Fruit fly (Drosophila melanogaster) whole organism, embryonic: Measurements from ENCODE around the gene Rbcn-3B.

ENCODE experiments used
- Abd-B ChIP-seq: fragments of 200-800 bp; sonication (Bioruptor generic); optimal IDR thresholded peaks from 2 replicates; lab custom pipeline; 2018; ENCODE audit warnings: missing biosample characterization, mild to moderate bottlenecking, missing genetic modification characterization, moderate library complexity
- Ada2b ChIP-seq: fragments of 200-800 bp; sonication (Bioruptor generic); IDR thresholded peaks from 2 replicates; pipeline ENCODE4 v1.3.6; 2022; ENCODE audit warnings: missing biosample characterization, missing genetic modification characterization
- Asciz ChIP-seq: fragments of 200-800 bp; sonication (Bioruptor generic); optimal IDR thresholded peaks from 2 replicates; lab custom pipeline; 2017; ENCODE audit warnings: missing biosample characterization, mild to moderate bottlenecking, missing genetic modification characterization, missing genetic modification reagents
- Bdp1 ChIP-seq: fragments of 200-800 bp; sonication (Bioruptor generic); optimal IDR thresholded peaks from 3 replicates; lab custom pipeline; 2016; ENCODE audit warnings: missing biosample characterization, missing genetic modification characterization
- CG10274 ChIP-seq: fragments of 200-800 bp; sonication (Bioruptor generic); optimal IDR thresholded peaks from 3 replicates; lab custom pipeline; 2017; ENCODE audit warnings: missing biosample characterization, mild to moderate bottlenecking, missing genetic modification characterization
- CG10565 ChIP-seq: fragments of 200-800 bp; sonication (Bioruptor generic); optimal IDR thresholded peaks from 3 replicates; lab custom pipeline; 2016; ENCODE audit warnings: missing biosample characterization, mild to moderate bottlenecking, missing genetic modification characterization
- CG11398 ChIP-seq: fragments of 200-800 bp; sonication (Bioruptor generic); optimal IDR thresholded peaks from 2 replicates; lab custom pipeline; 2016; ENCODE audit warnings: missing biosample characterization, missing genetic modification characterization
- CG12104 ChIP-seq: fragments of 200-800 bp; sonication (Bioruptor generic); optimal IDR thresholded peaks from 3 replicates; lab custom pipeline; 2016; ENCODE audit warnings: missing biosample characterization, missing genetic modification characterization
- CG14860 ChIP-seq: fragments of 200-800 bp; sonication (Bioruptor generic); IDR thresholded peaks from 3 replicates; pipeline ENCODE4 v1.3.6; 2022; ENCODE audit warnings: missing biosample characterization, missing genetic modification characterization; ENCODE audit not compliant: partially characterized antibody
- CG15011 ChIP-seq: fragments of 200-800 bp; sonication (Bioruptor generic); optimal IDR thresholded peaks from 3 replicates; lab custom pipeline; 2018; ENCODE audit warnings: missing biosample characterization, mild to moderate bottlenecking, missing genetic modification characterization
- CG15479 ChIP-seq: fragments of 200-800 bp; sonication (Bioruptor generic); optimal IDR thresholded peaks from 3 replicates; lab custom pipeline; 2019; ENCODE audit warnings: missing biosample characterization, mild to moderate bottlenecking, missing genetic modification characterization, moderate library complexity
- CG2202 ChIP-seq: fragments of 200-800 bp; sonication (Bioruptor generic); optimal IDR thresholded peaks from 2 replicates; lab custom pipeline; 2018; ENCODE audit warnings: missing biosample characterization, mild to moderate bottlenecking, missing genetic modification characterization
- CG2889 ChIP-seq: fragments of 200-800 bp; sonication (Bioruptor generic); IDR thresholded peaks from 3 replicates; pipeline ENCODE4 v1.3.6; 2022; ENCODE audit warnings: missing biosample characterization, missing genetic modification characterization
- CG33213 ChIP-seq: fragments of 200-800 bp; sonication (Bioruptor generic); optimal IDR thresholded peaks from 3 replicates; lab custom pipeline; 2016; ENCODE audit warnings: missing biosample characterization, missing genetic modification characterization
- CG4617 ChIP-seq: fragments of 200-800 bp; sonication (Bioruptor generic); optimal IDR thresholded peaks from 3 replicates; lab custom pipeline; 2016; ENCODE audit warnings: missing biosample characterization, missing genetic modification characterization, borderline replicate concordance
- CG7928 ChIP-seq: fragments of 200-800 bp; sonication (Bioruptor generic); optimal IDR thresholded peaks from 2 replicates; lab custom pipeline; 2017; ENCODE audit warnings: missing biosample characterization, mild to moderate bottlenecking, missing genetic modification characterization
- CG8089 ChIP-seq: fragments of 200-800 bp; sonication (Bioruptor generic); optimal IDR thresholded peaks from 3 replicates; lab custom pipeline; 2016; ENCODE audit warnings: missing biosample characterization, missing genetic modification characterization
- CG8290 ChIP-seq, 3 experiments: fragments of 200-800 bp; sonication (Bioruptor generic); optimal IDR thresholded peaks; 2 replicates each; lab custom pipeline; 2016 to 2019; ENCODE audit warnings: missing biosample characterization in 3 of 3, missing genetic modification characterization in 3 of 3, mild to moderate bottlenecking in 2 of 3, moderate library complexity in 1 of 3
- CG9437 ChIP-seq: fragments of 200-800 bp; sonication (Bioruptor generic); optimal IDR thresholded peaks from 2 replicates; lab custom pipeline; 2018; ENCODE audit warnings: missing biosample characterization, mild to moderate bottlenecking, missing genetic modification characterization
- CG9932 ChIP-seq: fragments of 200-800 bp; sonication (Bioruptor generic); IDR thresholded peaks from 2 replicates; pipeline ENCODE4 v1.3.6; 2022; ENCODE audit warnings: missing biosample characterization, missing genetic modification characterization
- GATAe ChIP-seq: fragments of 200-800 bp; sonication (Bioruptor generic); conservative IDR thresholded peaks from 2 replicates; pipeline ENCODE4 v1.3.6; 2022; ENCODE audit warnings: missing biosample characterization, missing genetic modification characterization
- HLH54F ChIP-seq: fragments of 200-800 bp; sonication (Bioruptor generic); optimal IDR thresholded peaks from 3 replicates; lab custom pipeline; 2016; ENCODE audit warnings: missing biosample characterization, missing genetic modification characterization
- HmgZ ChIP-seq: fragments of 200-800 bp; sonication (Bioruptor generic); optimal IDR thresholded peaks from 2 replicates; lab custom pipeline; 2018; ENCODE audit warnings: missing biosample characterization, mild to moderate bottlenecking, missing genetic modification characterization
- Hr51 ChIP-seq, 2 experiments: fragments of 200-800 bp; sonication (Bioruptor generic); optimal IDR thresholded peaks; 2 replicates in 1 of 2; 3 replicates in 1 of 2; lab custom pipeline; 2016 to 2018; ENCODE audit warnings: missing biosample characterization in 2 of 2, missing genetic modification characterization in 2 of 2, mild to moderate bottlenecking in 1 of 2, moderate library complexity in 1 of 2
- Lpt ChIP-seq: fragments of >200 bp; optimal IDR thresholded peaks from 2 replicates; lab custom pipeline; 2018; ENCODE audit warnings: missing biosample characterization, missing genetic modification characterization
- Mad ChIP-seq: fragments of 200-800 bp; sonication (Bioruptor generic); optimal IDR thresholded peaks from 2 replicates; lab custom pipeline; 2016; ENCODE audit warnings: missing biosample characterization, missing genetic modification characterization
- Neu2 ChIP-seq: fragments of 200-800 bp; sonication (Bioruptor generic); optimal IDR thresholded peaks from 3 replicates; lab custom pipeline; 2016; ENCODE audit warnings: missing biosample characterization, missing genetic modification characterization, borderline replicate concordance
- Ravus ChIP-seq: fragments of 200-800 bp; sonication (Bioruptor generic); IDR thresholded peaks from 2 replicates; pipeline ENCODE4 v1.3.6; 2022; ENCODE audit warnings: missing biosample characterization, missing genetic modification characterization
- Sry-δ ChIP-seq: fragments of 200-800 bp; sonication (Bioruptor generic); optimal IDR thresholded peaks from 2 replicates; lab custom pipeline; 2016; ENCODE audit warnings: missing biosample characterization, missing genetic modification characterization
- Taf1 ChIP-seq: fragments of 200-800 bp; sonication (Bioruptor generic); IDR thresholded peaks from 2 replicates; pipeline ENCODE4 v1.3.6; 2022; ENCODE audit warnings: missing biosample characterization, missing genetic modification characterization
- ato ChIP-seq: fragments of 200-800 bp; sonication (Bioruptor generic); IDR thresholded peaks from 2 replicates; pipeline ENCODE4 v1.3.6; 2022; ENCODE audit warnings: missing biosample characterization, missing genetic modification characterization; ENCODE audit not compliant: partially characterized antibody
- az2 ChIP-seq: fragments of 200-800 bp; sonication (Bioruptor generic); optimal IDR thresholded peaks from 3 replicates; lab custom pipeline; 2016; ENCODE audit warnings: missing biosample characterization, missing genetic modification characterization
- br ChIP-seq: fragments of >200 bp; optimal IDR thresholded peaks from 2 replicates; lab custom pipeline; 2017
- caup ChIP-seq: fragments of 200-800 bp; sonication (Bioruptor generic); optimal IDR thresholded peaks from 3 replicates; lab custom pipeline; 2017; ENCODE audit warnings: missing biosample characterization, mild to moderate bottlenecking, missing genetic modification characterization, moderate library complexity; ENCODE audit not compliant: severe bottlenecking
- crc ChIP-seq: fragments of 200-800 bp; sonication (Bioruptor generic); optimal IDR thresholded peaks from 2 replicates; lab custom pipeline; 2016; ENCODE audit warnings: missing biosample characterization, missing genetic modification characterization
- fu2 ChIP-seq: fragments of 200-800 bp; sonication (Bioruptor generic); optimal IDR thresholded peaks from 2 replicates; lab custom pipeline; 2016; ENCODE audit warnings: missing biosample characterization, missing genetic modification characterization
- gfzf ChIP-seq: fragments of 200-800 bp; sonication (Bioruptor generic); optimal IDR thresholded peaks from 2 replicates; lab custom pipeline; 2016; ENCODE audit warnings: missing biosample characterization, mild to moderate bottlenecking, missing genetic modification characterization, moderate library complexity
- ham ChIP-seq: fragments of 200-800 bp; sonication (Bioruptor generic); IDR thresholded peaks from 2 replicates; pipeline ENCODE4 v1.3.6; 2022; ENCODE audit warnings: missing biosample characterization, missing genetic modification characterization
- hb ChIP-seq: fragments of 200-800 bp; sonication (Bioruptor generic); IDR thresholded peaks from 3 replicates; pipeline ENCODE4 v1.3.6; 2022; ENCODE audit warnings: missing biosample characterization, missing genetic modification characterization; ENCODE audit not compliant: partially characterized antibody
- lbe ChIP-seq: fragments of 200-800 bp; sonication (Bioruptor generic); optimal IDR thresholded peaks from 2 replicates; lab custom pipeline; 2016; ENCODE audit warnings: missing biosample characterization, mild to moderate bottlenecking, missing genetic modification characterization
- luna ChIP-seq: fragments of 200-800 bp; sonication (Bioruptor generic); optimal IDR thresholded peaks from 2 replicates; lab custom pipeline; 2016; ENCODE audit warnings: missing biosample characterization, missing genetic modification characterization
- org-1 ChIP-seq: fragments of 200-800 bp; sonication (Bioruptor generic); optimal IDR thresholded peaks from 2 replicates; lab custom pipeline; 2017; ENCODE audit warnings: missing biosample characterization, missing genetic modification characterization
- p53 ChIP-seq: fragments of 200-800 bp; sonication (Bioruptor generic); optimal IDR thresholded peaks from 2 replicates; lab custom pipeline; 2016; ENCODE audit warnings: missing biosample characterization, missing genetic modification characterization
- pan ChIP-seq, 4 experiments: fragments of >200 bp in 3 of 4; fragments of 200-800 bp in 1 of 4; sonication (Bioruptor generic) in 1 of 4; optimal IDR thresholded peaks in 3 of 4; IDR thresholded peaks in 1 of 4; 2 replicates each; pipeline versions ENCODE4 v1.3.6 to Lab custom; 2017 to 2022; ENCODE audit warnings: missing biosample characterization in 2 of 4, missing genetic modification characterization in 2 of 4, mixed read lengths in 1 of 4
- ranshi ChIP-seq: fragments of 200-800 bp; sonication (Bioruptor generic); IDR thresholded peaks from 2 replicates; pipeline ENCODE4 v1.3.6; 2022; ENCODE audit warnings: missing biosample characterization, missing genetic modification characterization
- sr ChIP-seq: fragments of 200-800 bp; sonication (Bioruptor generic); IDR thresholded peaks from 3 replicates; pipeline ENCODE4 v1.3.6; 2022; ENCODE audit warnings: missing biosample characterization, missing genetic modification characterization
- stc ChIP-seq: fragments of 200-800 bp; sonication (Bioruptor generic); IDR thresholded peaks from 2 replicates; pipeline ENCODE4 v1.3.6; 2022; ENCODE audit warnings: missing biosample characterization, missing genetic modification characterization
- tna ChIP-seq: fragments of 200-800 bp; sonication (Bioruptor generic); IDR thresholded peaks from 2 replicates; pipeline ENCODE4 v1.3.6; 2022; ENCODE audit warnings: missing biosample characterization, missing genetic modification characterization; ENCODE audit not compliant: partially characterized antibody
- wor ChIP-seq: fragments of 200-800 bp; sonication (Bioruptor generic); IDR thresholded peaks from 2 replicates; pipeline ENCODE4 v1.3.6; 2022; ENCODE audit warnings: missing biosample characterization, missing genetic modification characterization

The Rbcn-3B gene

dm6 chrX:1940020-1940419 is 31.3 kb downstream of the Rbcn-3B start, which contains the start of the genes CG3857 and CG3587 (continued):
- no peak for TF ChIP-seq pan (optimal IDR thresholded peaks at IDR 0.05; lab: Kevin White, UChicago)
- peak in 1 of 2 experiments; percentile 62 for TF ChIP-seq pan (GFP tag; optimal IDR thresholded peaks at IDR 0.05 in 1 of 2, IDR thresholded peaks at IDR 0.05 in 1 of 2)
- TF ChIP-seq CG9437 = peak; percentile 71
- no peak for TF ChIP-seq CG10565 (GFP tag; lab: Kevin White, UChicago)
- TF ChIP-seq CG14860 (GFP tag; lab: Robert Waterston, UW) = no peak
- TF ChIP-seq Lpt (GFP tag; lab: Kevin White, UChicago) = no peak
- TF ChIP-seq ham (GFP tag; lab: Robert Waterston, UW) = no peak
- peak; percentile 21 for TF ChIP-seq gfzf (GFP tag; lab: Kevin White, UChicago)
- TF ChIP-seq Sry-δ (GFP tag; lab: Kevin White, UChicago) = peak; percentile 61
- no peak for TF ChIP-seq CG15479 (GFP tag; lab: Kevin White, UChicago)
- peak; percentile 6 for TF ChIP-seq Neu2 (GFP tag; lab: Kevin White, UChicago)
- 0 out of 2 replicates have a peak, but pooled peaks have one; percentile 44 for TF ChIP-seq stc
- TF ChIP-seq GATAe (GFP tag; lab: Robert Waterston, UW) = no peak; the same call in 1 of the 2 replicates
- peak; percentile 84 for TF ChIP-seq CG9932 (GFP tag; lab: Robert Waterston, UW)
- peak; percentile 33 for TF ChIP-seq p53
- peak; percentile 90 for TF ChIP-seq fu2 (GFP tag; lab: Kevin White, UChicago)
- TF ChIP-seq Asciz (GFP tag; lab: Kevin White, UChicago) = peak; percentile 49
- TF ChIP-seq Mad (GFP tag; lab: Kevin White, UChicago) = peak; percentile 77
- no peak for TF ChIP-seq Ravus
- TF ChIP-seq luna = no peak
- peak; percentile 80 for TF ChIP-seq CG11398
- TF ChIP-seq CG4617 (GFP tag; lab: Kevin White, UChicago) = peak; percentile 89
- TF ChIP-seq hb = no peak
- TF ChIP-seq Taf1 (GFP tag; lab: Robert Waterston, UW) = peak; percentile 48; the same call in 1 of the 2 replicates
- no peak for TF ChIP-seq br (lab: Kevin White, UChicago)
- TF ChIP-seq CG8089 = peak; percentile 76
- TF ChIP-seq CG8290 (GFP tag; optimal IDR thresholded peaks at IDR 0.05; lab: Kevin White, UChicago) = peak; percentile 79
- peak; percentile 57 to 70 for TF ChIP-seq CG8290 (tag; optimal IDR thresholded peaks at IDR 0.05; lab: Kevin White, UChicago)
- TF ChIP-seq ato = no peak
- TF ChIP-seq Bdp1 = peak; percentile 71
- TF ChIP-seq wor = peak; percentile 60
- TF ChIP-seq CG10274 (GFP tag; lab: Kevin White, UChicago) = peak; percentile 1
- peak; percentile 73 for TF ChIP-seq CG33213
- peak; percentile 50 for TF ChIP-seq crc (GFP tag; lab: Kevin White, UChicago)
- peak; percentile 80 for TF ChIP-seq HLH54F
- TF ChIP-seq sr (GFP tag; lab: Robert Waterston, UW) = 0 out of 3 replicates have a peak, but pooled peaks have one; percentile 4
- peak; percentile 78 for TF ChIP-seq HmgZ (tag; lab: Kevin White, UChicago)
- 0 out of 3 replicates have a peak, but pooled peaks have one; percentile 25 for TF ChIP-seq CG2889 (GFP tag; lab: Robert Waterston, UW)
- peak; percentile 71 for TF ChIP-seq caup (GFP tag; lab: Kevin White, UChicago)
- peak; percentile 54 for TF ChIP-seq Ada2b (GFP tag; lab: Robert Waterston, UW)
- TF ChIP-seq org-1 = peak; percentile 66
- TF ChIP-seq ranshi (GFP tag; lab: Robert Waterston, UW) = peak; percentile 43; the same call in 1 of the 2 replicates
- peak; percentile 71 for TF ChIP-seq Abd-B (GFP tag; lab: Kevin White, UChicago)
- TF ChIP-seq az2 (GFP tag; lab: Kevin White, UChicago) = peak; percentile 70
- TF ChIP-seq CG15011 = peak; percentile 28
- peak; percentile 42 for TF ChIP-seq lbe (GFP tag; lab: Kevin White, UChicago)
- peak; percentile 65 to 75 for TF ChIP-seq Hr51 (GFP tag; optimal IDR thresholded peaks at IDR 0.05; lab: Kevin White, UChicago)
- peak; percentile 19 for TF ChIP-seq CG2202 (tag; lab: Kevin White, UChicago)
- TF ChIP-seq CG12104 (GFP tag; lab: Kevin White, UChicago) = peak; percentile 32
- TF ChIP-seq tna (GFP tag; lab: Robert Waterston, UW) = no peak
- TF ChIP-seq CG7928 = peak; percentile 37
